Worm (Caenorhabditis elegans) whole organism, late embryonic: ENCODE measurements around the gene thoc-2.

Experiments
- T23F11.4 ChIP-seq: fragments of 200-800 bp; sonication (Bioruptor generic); optimal IDR thresholded peaks from 2 replicates; lab custom pipeline; 2018; ENCODE audit warnings: mild to moderate bottlenecking, missing genetic modification characterization, missing compliant biosample characterization
- ahr-1 ChIP-seq: sonication (generic microtip); optimal IDR thresholded peaks from 2 replicates; lab custom pipeline; 2016; ENCODE audit warnings: missing genetic modification characterization, missing compliant biosample characterization
- ama-1 ChIP-seq: fragments of 150-350 bp; optimal IDR thresholded peaks from 2 replicates; lab custom pipeline; 2014
- ceh-18 ChIP-seq: sonication (generic microtip); optimal IDR thresholded peaks from 2 replicates; lab custom pipeline; 2016; ENCODE audit warnings: missing genetic modification characterization, missing compliant biosample characterization
- ceh-19 ChIP-seq: fragments of 200-800 bp; sonication (Bioruptor generic); optimal IDR thresholded peaks from 2 replicates; lab custom pipeline; 2018; ENCODE audit warnings: mild to moderate bottlenecking, missing genetic modification characterization, missing compliant biosample characterization
- ceh-22 ChIP-seq: sonication (generic microtip); optimal IDR thresholded peaks from 2 replicates; lab custom pipeline; 2017; ENCODE audit warnings: missing biosample characterization, missing genetic modification characterization
- ceh-31 ChIP-seq: sonication (generic microtip); optimal IDR thresholded peaks from 2 replicates; lab custom pipeline; 2016; ENCODE audit warnings: missing genetic modification characterization, missing compliant biosample characterization
- ceh-34 ChIP-seq: sonication (generic microtip); optimal IDR thresholded peaks from 2 replicates; lab custom pipeline; 2016; ENCODE audit warnings: mild to moderate bottlenecking, missing genetic modification characterization, missing compliant biosample characterization
- ceh-45 ChIP-seq: fragments of 200-800 bp; sonication (Bioruptor generic); IDR thresholded peaks from 2 replicates; pipeline ENCODE4 v1.3.6; 2022; ENCODE audit warnings: missing genetic modification reagents, missing genetic modification characterization, missing compliant biosample characterization
- ceh-48 ChIP-seq: sonication (generic microtip); optimal IDR thresholded peaks from 2 replicates; lab custom pipeline; 2016; ENCODE audit warnings: missing genetic modification characterization, inconsistent platforms, missing compliant biosample characterization
- ceh-6 ChIP-seq: fragments of 200-800 bp; sonication (Bioruptor generic); optimal IDR thresholded peaks from 2 replicates; lab custom pipeline; 2018; ENCODE audit warnings: mild to moderate bottlenecking, missing genetic modification characterization, missing compliant biosample characterization
- ceh-9 ChIP-seq: sonication (generic microtip); optimal IDR thresholded peaks from 2 replicates; lab custom pipeline; 2016; ENCODE audit warnings: mild to moderate bottlenecking, missing genetic modification characterization, inconsistent platforms, missing compliant biosample characterization
- che-1 ChIP-seq: sonication (generic microtip); optimal IDR thresholded peaks from 2 replicates; lab custom pipeline; 2016; ENCODE audit warnings: mild to moderate bottlenecking, missing genetic modification characterization, missing compliant biosample characterization
- dmd-4 ChIP-seq: sonication (generic microtip); optimal IDR thresholded peaks from 2 replicates; lab custom pipeline; 2016; ENCODE audit warnings: borderline replicate concordance, missing genetic modification characterization, missing compliant biosample characterization
- ets-4 ChIP-seq: sonication (generic microtip); optimal IDR thresholded peaks from 2 replicates; lab custom pipeline; 2016; ENCODE audit warnings: missing genetic modification characterization, missing compliant biosample characterization
- fax-1 ChIP-seq: sonication (generic microtip); optimal IDR thresholded peaks from 2 replicates; lab custom pipeline; 2016; ENCODE audit warnings: missing genotype, missing genetic modification characterization, missing compliant biosample characterization
- fkh-10 ChIP-seq: fragments of 150-350 bp; optimal IDR thresholded peaks from 2 replicates; lab custom pipeline; 2014; ENCODE audit warnings: missing biosample characterization, missing genetic modification reagents, missing genetic modification characterization
- gmeb-2 ChIP-seq: sonication (generic microtip); optimal IDR thresholded peaks from 2 replicates; lab custom pipeline; 2016; ENCODE audit warnings: missing genetic modification characterization, inconsistent platforms, missing compliant biosample characterization
- hlh-15 ChIP-seq: sonication (generic microtip); optimal IDR thresholded peaks from 2 replicates; lab custom pipeline; 2016; ENCODE audit warnings: missing genetic modification characterization, missing compliant biosample characterization
- hlh-30 ChIP-seq: sonication (generic microtip); optimal IDR thresholded peaks from 2 replicates; lab custom pipeline; 2017; ENCODE audit warnings: antibody characterized with exemption, missing genetic modification characterization, missing compliant biosample characterization; ENCODE audit not compliant: insufficient read depth
- hlh-8 ChIP-seq: sonication (generic microtip); optimal IDR thresholded peaks from 2 replicates; lab custom pipeline; 2016; ENCODE audit warnings: missing genotype, missing genetic modification characterization, missing compliant biosample characterization
- nfya-1 ChIP-seq: sonication (generic microtip); optimal IDR thresholded peaks from 2 replicates; lab custom pipeline; 2017; ENCODE audit warnings: missing genetic modification characterization, mild to moderate bottlenecking, missing compliant biosample characterization, antibody characterized with exemption, moderate library complexity
- nhr-11 ChIP-seq: fragments of 150-350 bp; optimal IDR thresholded peaks from 2 replicates; lab custom pipeline; 2014; ENCODE audit warnings: missing biosample characterization, missing genetic modification characterization
- npax-4 ChIP-seq: sonication (generic microtip); optimal IDR thresholded peaks from 2 replicates; lab custom pipeline; 2016; ENCODE audit warnings: missing genetic modification characterization, missing compliant biosample characterization
- odd-2 ChIP-seq: sonication (generic microtip); optimal IDR thresholded peaks from 2 replicates; lab custom pipeline; 2017; ENCODE audit warnings: antibody characterized with exemption, mild to moderate bottlenecking, missing genetic modification characterization, missing compliant biosample characterization
- pag-3 ChIP-seq: sonication (generic microtip); optimal IDR thresholded peaks from 2 replicates; lab custom pipeline; 2016; ENCODE audit warnings: missing compliant biosample characterization, missing genetic modification characterization, borderline replicate concordance
- pax-1 ChIP-seq: fragments of 150-350 bp; optimal IDR thresholded peaks from 2 replicates; lab custom pipeline; 2014; ENCODE audit warnings: missing biosample characterization, missing genetic modification characterization
- pha-4 ChIP-seq: fragments of 150-350 bp; optimal IDR thresholded peaks from 2 replicates; lab custom pipeline; 2018; ENCODE audit warnings: missing biosample characterization, missing genetic modification reagents, missing genetic modification characterization
- ref-2 ChIP-seq: sonication (generic microtip); optimal IDR thresholded peaks from 2 replicates; lab custom pipeline; 2016; ENCODE audit warnings: missing genetic modification characterization, missing compliant biosample characterization
- rnt-1 ChIP-seq: sonication (generic microtip); optimal IDR thresholded peaks from 2 replicates; lab custom pipeline; 2016; ENCODE audit warnings: missing genetic modification characterization, missing compliant biosample characterization
- sdc-2 ChIP-seq: sonication (generic microtip); optimal IDR thresholded peaks from 2 replicates; lab custom pipeline; 2016; ENCODE audit warnings: missing genotype, missing genetic modification characterization, missing compliant biosample characterization
- sox-2 ChIP-seq: fragments of 200-800 bp; sonication (Bioruptor generic); IDR thresholded peaks from 2 replicates; pipeline ENCODE4 v1.3.6; 2022; ENCODE audit warnings: missing genetic modification reagents, missing genetic modification characterization, missing compliant biosample characterization
- syd-9 ChIP-seq: sonication (generic microtip); optimal IDR thresholded peaks from 2 replicates; lab custom pipeline; 2016; ENCODE audit warnings: mild to moderate bottlenecking, missing genetic modification characterization, moderate library complexity, missing compliant biosample characterization
- ttx-3 ChIP-seq: sonication (generic microtip); optimal IDR thresholded peaks from 2 replicates; lab custom pipeline; 2016; ENCODE audit warnings: missing genetic modification reagents, missing genetic modification characterization, missing compliant biosample characterization
- unc-3 ChIP-seq, 2 experiments: fragments of 200-800 bp in 1 of 2; sonication (Bioruptor generic) in 1 of 2; sonication (generic microtip) in 1 of 2; conservative IDR thresholded peaks in 1 of 2; optimal IDR thresholded peaks in 1 of 2; 2 replicates each; pipeline versions ENCODE4 v1.3.6 to Lab custom; 2016 to 2022; ENCODE audit warnings: missing compliant biosample characterization in 2 of 2, missing genetic modification characterization in 2 of 2, missing genetic modification reagents in 1 of 2
- unc-42 ChIP-seq: sonication (generic microtip); optimal IDR thresholded peaks from 2 replicates; lab custom pipeline; 2016; ENCODE audit warnings: missing genotype, missing genetic modification characterization, missing compliant biosample characterization
- unc-55 ChIP-seq: sonication (generic microtip); optimal IDR thresholded peaks from 2 replicates; lab custom pipeline; 2017; ENCODE audit warnings: missing biosample characterization, missing genetic modification reagents, missing genetic modification characterization
- zip-5 ChIP-seq: sonication (generic microtip); optimal IDR thresholded peaks from 2 replicates; lab custom pipeline; 2016; ENCODE audit warnings: missing genetic modification characterization, missing compliant biosample characterization
- ztf-16 ChIP-seq: sonication (generic microtip); optimal IDR thresholded peaks from 2 replicates; lab custom pipeline; 2017; ENCODE audit warnings: missing genetic modification characterization, missing compliant biosample characterization

Gene thoc-2

ce11 chrIII:6382987-6383602 is 15.3 kb downstream of the thoc-2 start, which contains the start of gene let-716:
let-716 (plus strand) TSS chrIII:6383552.
- TF ChIP-seq hlh-8: no peak
- TF ChIP-seq nfya-1 (tag; lab: Kevin White, UChicago): peak; percentile 69
- TF ChIP-seq ama-1: no peak
- TF ChIP-seq hlh-15 (tag; lab: Kevin White, UChicago): no peak
- no peak for TF ChIP-seq zip-5 (tag; lab: Kevin White, UChicago)
- TF ChIP-seq ttx-3 (tag; lab: Kevin White, UChicago): no peak
- no peak for TF ChIP-seq ets-4 (tag; lab: Kevin White, UChicago)
- TF ChIP-seq sdc-2 (tag; lab: Kevin White, UChicago): no peak
- TF ChIP-seq syd-9 (tag; lab: Kevin White, UChicago): no peak
- TF ChIP-seq sox-2 (GFP tag; lab: Robert Waterston, UW): no peak
- TF ChIP-seq npax-4: no peak
- no peak for TF ChIP-seq T23F11.4
- TF ChIP-seq unc-42 (tag; lab: Kevin White, UChicago): peak; percentile 2
- TF ChIP-seq ref-2: no peak

ce11 chrIII:6389533-6389932 is 21.7 kb downstream of the thoc-2 start, which contains the start of gene C16A3.2:
C16A3.2 (plus strand) TSS chrIII:6389833.
- no peak for TF ChIP-seq syd-9 (tag; lab: Kevin White, UChicago)
- no peak for TF ChIP-seq ztf-16
- no peak for TF ChIP-seq gmeb-2
- TF ChIP-seq fkh-10 (GFP tag; lab: Kevin White, UChicago): no peak
- no peak for TF ChIP-seq ceh-31 (tag; lab: Kevin White, UChicago)
- no peak for TF ChIP-seq ceh-9
- TF ChIP-seq ceh-48: no peak
- TF ChIP-seq unc-55: no peak
- no peak for TF ChIP-seq zip-5 (tag; lab: Kevin White, UChicago)
- TF ChIP-seq ets-4 (tag; lab: Kevin White, UChicago): no peak
- TF ChIP-seq dmd-4 (tag; lab: Kevin White, UChicago): no peak
- no peak for TF ChIP-seq ceh-22
- TF ChIP-seq hlh-8: no peak

ce11 chrIII:6390644-6391043 is 22.8 kb downstream of the thoc-2 start, which contains the start of gene smrc-1:
smrc-1 (plus strand) TSS chrIII:6390944.
- TF ChIP-seq fax-1: no peak
- no peak for TF ChIP-seq pha-4 (tag; lab: Kevin White, UChicago)
- TF ChIP-seq hlh-30 (tag; lab: Kevin White, UChicago): no peak
- TF ChIP-seq ceh-45 (GFP tag; lab: Robert Waterston, UW): no peak

- no peak for TF ChIP-seq ref-2
- no peak for TF ChIP-seq unc-42 (tag; lab: Kevin White, UChicago)
- TF ChIP-seq nhr-11 (tag; lab: Kevin White, UChicago): no peak
- TF ChIP-seq unc-3 (GFP tag; conservative IDR thresholded peaks at IDR 0.05; lab: Robert Waterston, UW): no peak
- TF ChIP-seq unc-3 (tag; optimal IDR thresholded peaks at IDR 0.05; lab: Kevin White, UChicago): no peak
- TF ChIP-seq ceh-6 (GFP tag; lab: Kevin White, UChicago): no peak
- no peak for TF ChIP-seq odd-2
- TF ChIP-seq gmeb-2: no peak
- no peak for TF ChIP-seq pax-1
- no peak for TF ChIP-seq fkh-10 (GFP tag; lab: Kevin White, UChicago)
- no peak for TF ChIP-seq ceh-18 (tag; lab: Kevin White, UChicago)
- no peak for TF ChIP-seq ahr-1 (tag; lab: Kevin White, UChicago)
- TF ChIP-seq rnt-1: no peak
- TF ChIP-seq pha-4 (tag; lab: Kevin White, UChicago): no peak
- no peak for TF ChIP-seq pag-3
- no peak for TF ChIP-seq ceh-19
- TF ChIP-seq ceh-22: no peak
- TF ChIP-seq che-1: no peak
- TF ChIP-seq npax-4: no peak
- TF ChIP-seq ceh-34: no peak
- no peak for TF ChIP-seq ceh-31 (tag; lab: Kevin White, UChicago)
Observed at ce11 chrIII:6395706-6396232, 27.9 kb downstream of the thoc-2 start, which contains the start of gene oatr-1. oatr-1 (minus strand) TSS chrIII:6396182.
